Fruit fly (Drosophila melanogaster): ENCODE data around the gene S1P.

S1P gene

dm6 chr3L:21584683-21585082 is 32.5 kb downstream of the S1P start:
- TF ChIP-seq EcR (GFP tag; optimal IDR thresholded peaks at IDR 0.05) (no peak), psq (optimal IDR thresholded peaks at IDR 0.05) (no peak), pan (optimal IDR thresholded peaks at IDR 0.05) (no peak), Dll (optimal IDR thresholded peaks at IDR 0.05) (no peak), usp (GFP tag; optimal IDR thresholded peaks at IDR 0.05) (no peak)

- no peak for TF ChIP-seq psq (optimal IDR thresholded peaks at IDR 0.05)
Measured at dm6 chr3L:21581984-21582383, 35.2 kb downstream of the S1P start.

- TF ChIP-seq psq (optimal IDR thresholded peaks at IDR 0.05), result no peak
- no peak for TF ChIP-seq Dll (optimal IDR thresholded peaks at IDR 0.05)
- TF ChIP-seq CG8478 (optimal IDR thresholded peaks at IDR 0.05), result no peak
- TF ChIP-seq pan (optimal IDR thresholded peaks at IDR 0.05), result no peak
- no peak for TF ChIP-seq usp (GFP tag; optimal IDR thresholded peaks at IDR 0.05)
- no peak for TF ChIP-seq EcR (GFP tag; optimal IDR thresholded peaks at IDR 0.05)
Measured at dm6 chr3L:21574296-21574745, 42.9 kb downstream of the S1P start.

dm6 chr3L:21573831-21574230 is 43.3 kb downstream of the S1P start, which contains the start of gene EMC10:
EMC10 (plus strand) TSS chr3L:21574131.
- TF ChIP-seq Dll (optimal IDR thresholded peaks at IDR 0.05), result no peak
- TF ChIP-seq pan (optimal IDR thresholded peaks at IDR 0.05), result no peak
- no peak for TF ChIP-seq usp (GFP tag; optimal IDR thresholded peaks at IDR 0.05)
- no peak for TF ChIP-seq CG8478 (optimal IDR thresholded peaks at IDR 0.05)
- TF ChIP-seq psq (optimal IDR thresholded peaks at IDR 0.05), result no peak
- TF ChIP-seq EcR (GFP tag; optimal IDR thresholded peaks at IDR 0.05), result no peak

dm6 chr3L:21568848-21569372 is 48.3 kb downstream of the S1P start, which contains the start of the genes CRIF and SMC5:
CRIF (minus strand) TSS chr3L:21568898.
SMC5 (plus strand) TSS chr3L:21569176.
- TF ChIP-seq EcR (GFP tag; optimal IDR thresholded peaks at IDR 0.05) (no peak), psq (optimal IDR thresholded peaks at IDR 0.05) (no peak), usp (GFP tag; optimal IDR thresholded peaks at IDR 0.05) (no peak), pan (optimal IDR thresholded peaks at IDR 0.05) (no peak), CG8478 (optimal IDR thresholded peaks at IDR 0.05) (no peak), Dll (optimal IDR thresholded peaks at IDR 0.05) (no peak)

dm6 chr3L:21568254-21568653 is 48.9 kb downstream of the S1P start:
- no peak for TF ChIP-seq Dll (optimal IDR thresholded peaks at IDR 0.05)
- no peak for TF ChIP-seq usp (GFP tag; optimal IDR thresholded peaks at IDR 0.05)
- no peak for TF ChIP-seq EcR (GFP tag; optimal IDR thresholded peaks at IDR 0.05)
- no peak for TF ChIP-seq pan (optimal IDR thresholded peaks at IDR 0.05)

dm6 chr3L:21565126-21565525 is 52.0 kb downstream of the S1P start, which contains the start of gene CG7634:
CG7634 (plus strand) TSS chr3L:21565426.
- TF ChIP-seq usp (GFP tag; optimal IDR thresholded peaks at IDR 0.05) (no peak), CG8478 (optimal IDR thresholded peaks at IDR 0.05) (no peak), Dll (optimal IDR thresholded peaks at IDR 0.05) (no peak), psq (optimal IDR thresholded peaks at IDR 0.05) (no peak), EcR (GFP tag; optimal IDR thresholded peaks at IDR 0.05) (no peak), pan (optimal IDR thresholded peaks at IDR 0.05) (no peak)

Data from whole organism.